Fruit fly (Drosophila melanogaster) S2 (cell line): ENCODE results near the gene CG33272.

Experiments used
- CG8478 ChIP-seq: fragments of >200 bp; optimal IDR thresholded peaks from 2 replicates; lab custom pipeline; 2018
- CTCF ChIP-seq, 2 experiments: fragments of >200 bp; optimal IDR thresholded peaks; 2 replicates each; lab custom pipeline; 2018

- TF ChIP-seq CG8478, result no peak
- TF ChIP-seq CTCF (optimal IDR thresholded peaks at IDR 0.05; lab: Kevin White, UChicago), result no peak
Observed at dm6 chr3L:11522613-11523012, 12.2 kb upstream of the CG33272 start, which contains the start of the genes CG11714 and Fuca.
